Fruit fly (Drosophila melanogaster): ENCODE results near the gene CG17197.

- TF ChIP-seq Dfd (GFP tag; optimal IDR thresholded peaks at IDR 0.05): no peak
- TF ChIP-seq pan (optimal IDR thresholded peaks at IDR 0.05): no peak
- no peak for TF ChIP-seq brk (GFP tag; optimal IDR thresholded peaks at IDR 0.05)
- TF ChIP-seq psq (GFP tag; optimal IDR thresholded peaks at IDR 0.05): peak; percentile 78
- no peak for TF ChIP-seq jim (GFP tag; optimal IDR thresholded peaks at IDR 0.05)
- no peak for TF ChIP-seq dmrt93B (GFP tag; optimal IDR thresholded peaks at IDR 0.05)
Observed at dm6 chr3R:25739727-25740126, 35.4 kb downstream of the CG17197 start.

Measured in whole organism, wandering third instar larva.